Worm (Caenorhabditis elegans) whole organism, L3 larva: ENCODE results near the gene E02H4.2.

Experiments used
- R02D3.7 ChIP-seq: fragments of 150-350 bp; optimal IDR thresholded peaks from 2 replicates; lab custom pipeline; 2014; ENCODE audit warnings: missing biosample characterization, missing genetic modification characterization
- aly-2 ChIP-seq: fragments of 150-350 bp; optimal IDR thresholded peaks from 2 replicates; lab custom pipeline; 2014; ENCODE audit warnings: missing biosample characterization, missing genetic modification characterization
- ama-1 ChIP-seq: fragments of 150-350 bp; optimal IDR thresholded peaks from 2 replicates; lab custom pipeline; 2018
- ceh-16 ChIP-seq: sonication (generic microtip); optimal IDR thresholded peaks from 2 replicates; lab custom pipeline; 2017; ENCODE audit warnings: missing biosample characterization, missing genetic modification characterization
- daf-12 ChIP-seq: fragments of 150-350 bp; optimal IDR thresholded peaks from 2 replicates; lab custom pipeline; 2014; ENCODE audit warnings: missing biosample characterization, missing genetic modification reagents, missing genetic modification characterization
- egl-27 ChIP-seq: sonication (generic microtip); optimal IDR thresholded peaks from 4 replicates; lab custom pipeline; 2017; ENCODE audit warnings: missing biosample characterization, missing genetic modification reagents, missing genetic modification characterization
- egl-5 ChIP-seq: fragments of 150-350 bp; optimal IDR thresholded peaks from 2 replicates; lab custom pipeline; 2017; ENCODE audit warnings: missing biosample characterization, missing genetic modification reagents, missing genetic modification characterization, inconsistent platforms
- elt-1 ChIP-seq: fragments of 150-350 bp; optimal IDR thresholded peaks from 2 replicates; lab custom pipeline; 2014; ENCODE audit warnings: missing biosample characterization, missing genetic modification characterization
- elt-2 ChIP-seq: sonication (generic microtip); optimal IDR thresholded peaks from 2 replicates; lab custom pipeline; 2016; ENCODE audit warnings: missing genetic modification reagents, mild to moderate bottlenecking, missing genetic modification characterization, missing compliant biosample characterization
- elt-3 ChIP-seq, 3 experiments: fragments of 150-350 bp in 1 of 3; sonication (generic microtip) in 2 of 3; optimal IDR thresholded peaks; 2 replicates in 2 of 3; 4 replicates in 1 of 3; lab custom pipeline; 2014 to 2017; ENCODE audit warnings: missing biosample characterization in 3 of 3, missing genetic modification characterization in 3 of 3
- eor-1 ChIP-seq, 2 experiments: fragments of 150-350 bp; optimal IDR thresholded peaks; 2 replicates each; lab custom pipeline; 2014 to 2018; ENCODE audit warnings: missing biosample characterization in 2 of 2, missing genetic modification characterization in 2 of 2
- fkh-2 ChIP-seq: fragments of 150-350 bp; optimal IDR thresholded peaks from 2 replicates; lab custom pipeline; 2014; ENCODE audit warnings: missing biosample characterization, missing genetic modification reagents, missing genetic modification characterization
- fos-1 ChIP-seq: fragments of 150-350 bp; optimal IDR thresholded peaks from 2 replicates; lab custom pipeline; 2014; ENCODE audit warnings: missing biosample characterization, missing genetic modification characterization
- hmg-11 ChIP-seq: sonication (generic microtip); optimal IDR thresholded peaks from 2 replicates; lab custom pipeline; 2016; ENCODE audit warnings: missing genetic modification characterization, missing compliant biosample characterization
- jun-1 ChIP-seq: fragments of 150-350 bp; optimal IDR thresholded peaks from 2 replicates; lab custom pipeline; 2014; ENCODE audit warnings: missing biosample characterization, missing genetic modification reagents, missing genetic modification characterization
- lin-39 ChIP-seq: fragments of 150-350 bp; optimal IDR thresholded peaks from 2 replicates; lab custom pipeline; 2018; ENCODE audit warnings: missing biosample characterization, missing genetic modification reagents, missing genetic modification characterization
- nfya-1 ChIP-seq: sonication (generic microtip); optimal IDR thresholded peaks from 2 replicates; lab custom pipeline; 2017; ENCODE audit warnings: missing genetic modification characterization, mild to moderate bottlenecking, missing compliant biosample characterization, antibody characterized with exemption, moderate library complexity; ENCODE audit not compliant: insufficient read depth
- nhr-11 ChIP-seq: fragments of 150-350 bp; optimal IDR thresholded peaks from 2 replicates; lab custom pipeline; 2014; ENCODE audit warnings: missing biosample characterization, missing genetic modification characterization
- nhr-12 ChIP-seq: fragments of 150-350 bp; optimal IDR thresholded peaks from 2 replicates; lab custom pipeline; 2014; ENCODE audit warnings: missing biosample characterization, missing genetic modification characterization
- nhr-23 ChIP-seq: fragments of 150-350 bp; optimal IDR thresholded peaks from 2 replicates; lab custom pipeline; 2014; ENCODE audit warnings: missing biosample characterization, missing genetic modification reagents, missing genetic modification characterization
- nhr-237 ChIP-seq: fragments of 150-350 bp; optimal IDR thresholded peaks from 2 replicates; lab custom pipeline; 2014; ENCODE audit warnings: missing biosample characterization, missing genetic modification characterization
- nhr-25 ChIP-seq: sonication (generic microtip); optimal IDR thresholded peaks from 2 replicates; lab custom pipeline; 2017; ENCODE audit warnings: missing biosample characterization, missing genetic modification characterization
- nhr-43 ChIP-seq: sonication (generic microtip); optimal IDR thresholded peaks from 2 replicates; lab custom pipeline; 2016; ENCODE audit warnings: mild to moderate bottlenecking, missing genetic modification characterization, missing compliant biosample characterization; ENCODE audit not compliant: poor library complexity, severe bottlenecking
- nhr-67 ChIP-seq: fragments of 150-350 bp; optimal IDR thresholded peaks from 2 replicates; lab custom pipeline; 2014; ENCODE audit warnings: missing biosample characterization, missing genetic modification characterization
- nhr-77 ChIP-seq: fragments of 150-350 bp; optimal IDR thresholded peaks from 2 replicates; lab custom pipeline; 2014; ENCODE audit warnings: missing biosample characterization, missing genetic modification characterization
- pha-4 ChIP-seq: fragments of 150-350 bp; optimal IDR thresholded peaks from 2 replicates; lab custom pipeline; 2014; ENCODE audit warnings: missing biosample characterization, missing genetic modification reagents, missing genetic modification characterization
- pqm-1 ChIP-seq: fragments of 150-350 bp; optimal IDR thresholded peaks from 2 replicates; lab custom pipeline; 2017; ENCODE audit warnings: missing biosample characterization, missing genetic modification characterization, inconsistent platforms
- sea-2 ChIP-seq: fragments of 150-350 bp; sonication (generic microtip); optimal IDR thresholded peaks from 4 replicates; lab custom pipeline; 2014; ENCODE audit warnings: missing biosample characterization, missing genetic modification reagents, missing genetic modification characterization
- skn-1 ChIP-seq: fragments of 150-350 bp; optimal IDR thresholded peaks from 2 replicates; lab custom pipeline; 2014; ENCODE audit warnings: missing biosample characterization, missing genetic modification characterization
- snpc-4 ChIP-seq: fragments of 150-350 bp; optimal IDR thresholded peaks from 2 replicates; lab custom pipeline; 2014; ENCODE audit warnings: missing biosample characterization, missing genetic modification characterization
- tbx-2 ChIP-seq: sonication (generic microtip); optimal IDR thresholded peaks from 2 replicates; lab custom pipeline; 2016; ENCODE audit warnings: mild to moderate bottlenecking, missing genetic modification characterization, missing compliant biosample characterization
- unc-39 ChIP-seq: sonication (generic microtip); optimal IDR thresholded peaks from 4 replicates; lab custom pipeline; 2017; ENCODE audit warnings: missing biosample characterization, missing genetic modification characterization
- unc-62 ChIP-seq: fragments of 150-350 bp; sonication (generic microtip); optimal IDR thresholded peaks from 4 replicates; lab custom pipeline; 2014; ENCODE audit warnings: missing biosample characterization, missing genetic modification reagents, missing genetic modification characterization
- ztf-4 ChIP-seq: fragments of 150-350 bp; optimal IDR thresholded peaks from 2 replicates; lab custom pipeline; 2014; ENCODE audit warnings: missing biosample characterization, missing genetic modification characterization

Gene E02H4.2

DNA sequence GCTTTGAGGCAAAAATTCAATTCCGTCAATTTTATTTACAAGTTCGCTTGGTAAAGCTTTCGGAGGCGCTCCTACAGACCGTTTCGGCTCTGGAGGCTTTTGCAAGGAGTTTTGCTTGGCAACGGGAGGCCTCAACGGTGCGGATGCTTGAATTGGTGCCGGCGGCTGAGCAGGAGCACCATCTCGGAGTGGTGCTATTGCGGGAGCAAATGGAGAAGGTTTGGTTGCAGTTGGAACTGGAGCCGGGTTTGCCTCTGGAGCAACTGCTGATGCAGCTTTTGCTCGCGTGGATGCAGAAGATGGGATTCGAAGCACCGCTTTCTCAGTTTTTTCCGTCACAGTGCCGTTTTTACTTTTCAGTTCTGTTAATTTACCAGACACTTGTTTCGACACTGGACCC lies 8.6 kb upstream of the E02H4.2 start:
- TF ChIP-seq unc-62 (no peak), R02D3.7 (tag; lab: Kevin White, UChicago) (no peak), fkh-2 (tag; lab: Kevin White, UChicago) (no peak), ama-1 (lab: Kevin White, UChicago) (no peak), pha-4 (tag; lab: Kevin White, UChicago) (no peak), sea-2 (GFP tag; lab: Kevin White, UChicago) (no peak), nhr-25 (tag; lab: Kevin White, UChicago) (no peak), nhr-237 (tag; lab: Kevin White, UChicago) (no peak), nhr-11 (tag; lab: Kevin White, UChicago) (no peak), jun-1 (tag; lab: Kevin White, UChicago) (no peak), ztf-4 (tag; lab: Kevin White, UChicago) (no peak), fos-1 (no peak), nhr-67 (tag; lab: Kevin White, UChicago) (no peak), nhr-23 (tag; lab: Kevin White, UChicago) (no peak), tbx-2 (tag; lab: Kevin White, UChicago) (no peak), elt-1 (tag; lab: Kevin White, UChicago) (no peak), nhr-12 (tag; lab: Kevin White, UChicago) (no peak), nhr-43 (tag; lab: Kevin White, UChicago) (no peak)

DNA sequence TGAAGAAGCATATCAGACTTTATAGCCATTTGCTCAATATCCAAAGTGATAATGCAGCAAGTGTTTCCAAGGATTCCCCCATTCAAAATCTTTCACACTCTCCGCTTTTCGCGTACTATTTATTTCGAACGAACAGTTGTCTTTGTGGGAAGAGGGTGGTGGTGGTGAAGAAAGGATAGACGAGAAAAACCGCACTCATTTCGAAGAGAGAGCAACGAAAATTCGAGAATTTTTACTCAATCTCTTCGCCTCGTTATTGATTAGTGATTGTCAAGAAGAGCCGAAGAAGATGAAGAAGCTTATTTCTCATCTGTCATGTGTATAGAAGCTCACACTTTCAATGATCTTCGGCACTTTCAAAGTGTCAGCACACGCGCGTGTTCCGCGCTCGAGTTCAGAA lies 6.5 kb upstream of the E02H4.2 start:
- no peak for TF ChIP-seq aly-2
- TF ChIP-seq lin-39 (tag; lab: Kevin White, UChicago), result peak; percentile 9
- peak; percentile 89 for TF ChIP-seq nhr-11 (tag; lab: Kevin White, UChicago)
- TF ChIP-seq nfya-1 (tag; lab: Kevin White, UChicago), result peak; percentile 14

DNA sequence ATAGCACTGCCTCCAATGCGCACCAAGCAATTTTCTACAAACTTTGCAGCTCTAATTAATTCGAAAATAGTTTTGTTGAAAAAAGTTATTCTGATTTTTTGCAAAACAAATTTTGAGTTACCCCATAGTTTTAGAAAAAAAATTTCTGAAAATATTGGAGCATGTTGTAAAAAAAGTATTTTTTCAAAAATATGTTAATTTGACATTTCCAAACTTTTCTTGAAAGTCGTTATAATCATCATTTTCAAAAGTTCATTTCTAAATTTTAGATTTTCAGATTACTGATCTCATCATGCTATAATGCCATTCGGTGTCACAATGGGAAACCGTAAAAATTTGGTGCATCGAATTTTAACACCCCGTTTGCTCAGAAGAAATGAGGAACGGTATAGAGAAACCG lies 13.6 kb downstream of the E02H4.2 start, which contains the start of gene del-1:
Gene del-1, plus strand, starts transcription at position 301 of the 400 bp plus-strand sequence.
- TF ChIP-seq nhr-23 (tag; lab: Kevin White, UChicago), result no peak

DNA sequence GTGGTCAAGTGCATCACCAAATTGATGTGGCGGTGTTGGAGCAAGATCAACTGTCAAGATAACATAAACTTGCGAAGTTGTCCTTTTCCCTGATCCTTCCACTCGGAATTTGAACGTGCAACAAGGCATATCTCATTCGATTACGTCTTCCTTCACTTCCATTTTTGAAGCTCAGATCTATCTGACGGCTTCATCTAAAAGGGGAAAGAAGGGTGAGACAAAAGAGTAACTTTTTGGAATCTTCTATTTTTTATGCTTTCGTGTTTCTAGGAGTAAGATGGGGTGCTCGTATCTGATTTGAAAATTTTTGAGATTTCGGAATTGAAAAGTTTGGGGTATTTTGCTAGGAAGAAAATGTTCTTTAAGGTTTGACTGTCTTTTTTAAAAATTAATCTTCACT lies 14.3 kb downstream of the E02H4.2 start:
- TF ChIP-seq elt-1 (tag; lab: Kevin White, UChicago), result peak; percentile 65
- TF ChIP-seq ceh-16 (tag; lab: Kevin White, UChicago), result no peak
- TF ChIP-seq egl-27, result no peak

DNA sequence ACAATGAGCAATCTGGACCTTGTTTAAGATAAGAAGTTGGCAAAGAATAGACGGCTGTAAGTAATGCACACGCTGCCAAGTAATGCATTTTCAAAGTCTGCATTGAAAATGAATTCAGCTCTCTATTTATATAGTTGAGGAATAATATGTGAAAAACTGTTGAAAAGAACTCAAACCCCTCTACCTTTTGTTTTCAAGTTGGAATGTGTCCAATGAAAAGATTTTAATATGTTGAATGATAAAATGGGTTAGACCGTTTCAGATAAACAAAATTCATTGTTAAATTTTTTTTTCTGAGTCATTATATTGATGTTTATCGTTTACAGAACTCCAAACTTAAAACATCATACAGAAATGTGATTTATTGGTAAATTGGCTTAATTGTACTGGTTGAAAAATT lies 18.0 kb downstream of the E02H4.2 start, which contains the start of gene E02H4.8:
Gene E02H4.8, minus strand, starts transcription at position 101 of the 400 bp plus-strand sequence.
- TF ChIP-seq egl-27 (no peak), daf-12 (tag; lab: Kevin White, UChicago) (no peak), lin-39 (tag; lab: Kevin White, UChicago) (no peak), elt-1 (tag; lab: Kevin White, UChicago) (no peak), pqm-1 (no peak), fos-1 (no peak), hmg-11 (tag; lab: Kevin White, UChicago) (no peak), egl-5 (tag; lab: Kevin White, UChicago) (no peak), tbx-2 (tag; lab: Kevin White, UChicago) (no peak), nhr-23 (tag; lab: Kevin White, UChicago) (no peak), unc-62 (no peak), nhr-67 (tag; lab: Kevin White, UChicago) (no peak), ztf-4 (tag; lab: Kevin White, UChicago) (no peak), unc-39 (tag; lab: Kevin White, UChicago) (no peak), elt-3 (tag; optimal IDR thresholded peaks at IDR 0.05; lab: Kevin White, UChicago) (no peak), fkh-2 (tag; lab: Kevin White, UChicago) (no peak), nhr-12 (tag; lab: Kevin White, UChicago) (no peak), nhr-77 (tag; lab: Kevin White, UChicago) (no peak), nfya-1 (tag; lab: Kevin White, UChicago) (no peak), elt-2 (tag; lab: Kevin White, UChicago) (no peak)

DNA sequence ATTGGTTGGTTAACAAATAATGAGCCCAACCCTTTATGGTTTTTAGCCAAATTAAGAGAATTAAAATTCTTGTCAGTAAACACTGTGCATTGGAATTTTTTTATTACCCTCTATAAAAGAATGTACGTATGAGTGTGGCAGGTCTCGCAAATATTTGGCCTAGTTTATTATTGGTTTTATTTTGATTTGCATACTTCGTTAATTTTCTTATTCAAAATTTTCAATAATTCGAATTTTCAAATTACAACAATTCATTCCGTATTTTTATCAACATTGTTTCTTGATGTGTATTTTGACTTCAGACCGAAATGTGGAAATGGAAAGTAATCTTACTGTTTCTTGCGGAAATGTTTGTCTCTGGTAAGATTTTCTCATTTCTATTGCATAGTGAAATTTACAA lies 23.8 kb downstream of the E02H4.2 start, which contains the start of gene E02H4.4:
Gene E02H4.4, plus strand, starts transcription at position 301 of the 400 bp plus-strand sequence.
- TF ChIP-seq elt-3 (tag; optimal IDR thresholded peaks at IDR 0.05; lab: Kevin White, UChicago) (no peak), snpc-4 (no peak), eor-1 (tag; optimal IDR thresholded peaks at IDR 0.05; lab: Kevin White, UChicago) (no peak), skn-1 (tag; lab: Kevin White, UChicago) (no peak), egl-5 (tag; lab: Kevin White, UChicago) (no peak), pha-4 (tag; lab: Kevin White, UChicago) (no peak), hmg-11 (tag; lab: Kevin White, UChicago) (no peak), nhr-237 (tag; lab: Kevin White, UChicago) (no peak), unc-39 (tag; lab: Kevin White, UChicago) (no peak), tbx-2 (tag; lab: Kevin White, UChicago) (no peak), elt-1 (tag; lab: Kevin White, UChicago) (no peak), sea-2 (GFP tag; lab: Kevin White, UChicago) (no peak), R02D3.7 (tag; lab: Kevin White, UChicago) (no peak)
- TF ChIP-seq, all 47 proteins: peak for 0
